Worm (Caenorhabditis elegans): Measurements from ENCODE around the gene lgx-1.
A peak's percentile ranks its signal among the peaks of the same experiment; 100 is the strongest.

The lgx-1 gene

ce11 chrX:5485284-5485927 is 52.9 kb downstream of the lgx-1 start (continued):
- no peak for TF ChIP-seq F55B11.4 (tag; optimal IDR thresholded peaks at IDR 0.05; ENCODE audit: borderline replicate concordance, insufficient read depth)
- peak; percentile 53 for TF ChIP-seq pbrm-1 (GFP tag; IDR thresholded peaks at IDR 0.05)
- TF ChIP-seq snpc-4 (GFP tag; optimal IDR thresholded peaks at IDR 0.05) = peak; percentile 15
- peak in 3 of 4 experiments; percentile 5 to 56 (median 6) for TF ChIP-seq snpc-4 (tag; optimal IDR thresholded peaks at IDR 0.05)
- TF ChIP-seq B0261.1 (tag; optimal IDR thresholded peaks at IDR 0.05) = peak; percentile 78
- no peak for TF ChIP-seq B0035.1 (tag; optimal IDR thresholded peaks at IDR 0.05)
- TF ChIP-seq nhr-120 (GFP tag; IDR thresholded peaks at IDR 0.05) = no peak
- TF ChIP-seq hmg-1.2 (GFP tag; IDR thresholded peaks at IDR 0.05) = peak; percentile 41; the same call in 1 of the 2 replicates
- TF ChIP-seq B0019.2 (GFP tag; conservative IDR thresholded peaks at IDR 0.05) = no peak
- peak; percentile 9 for TF ChIP-seq lin-54 (GFP tag; optimal IDR thresholded peaks at IDR 0.05)
- TF ChIP-seq F49E8.2 (tag; optimal IDR thresholded peaks at IDR 0.05; ENCODE audit: insufficient read depth) = no peak
- peak in 1 of 2 experiments; percentile 13 for TF ChIP-seq rec-8 (tag; optimal IDR thresholded peaks at IDR 0.05)
- TF ChIP-seq him-1 (tag; optimal IDR thresholded peaks at IDR 0.05) = peak; percentile 68
- TF ChIP-seq ceh-100 (GFP tag; IDR thresholded peaks at IDR 0.05) = no peak
- no peak for TF ChIP-seq lin-35 (GFP tag; optimal IDR thresholded peaks at IDR 0.05)
- no peak for TF ChIP-seq unc-130 (GFP tag; optimal IDR thresholded peaks at IDR 0.05)
- no peak for TF ChIP-seq attf-3 (GFP tag; conservative IDR thresholded peaks at IDR 0.05)
- TF ChIP-seq nfyb-1 (GFP tag; IDR thresholded peaks at IDR 0.05) = no peak
- no peak for TF ChIP-seq egl-44 (GFP tag; IDR thresholded peaks at IDR 0.05)
- peak; percentile 77 for TF ChIP-seq rpc-1 (optimal IDR thresholded peaks at IDR 0.05)
- peak; percentile 87 for TF ChIP-seq rpc-1 (tag; optimal IDR thresholded peaks at IDR 0.05)
- TF ChIP-seq snpc-3.4 (tag; optimal IDR thresholded peaks at IDR 0.05) = peak; percentile 63
- no peak for TF ChIP-seq Y53G8AR.9 (GFP tag; conservative IDR thresholded peaks at IDR 0.05)
- no peak for TF ChIP-seq madf-6 (GFP tag; IDR thresholded peaks at IDR 0.05)
- TF ChIP-seq let-607 (tag; optimal IDR thresholded peaks at IDR 0.05) = peak in 1 of 2 experiments; percentile 17
- TF ChIP-seq T07F8.4 (tag; optimal IDR thresholded peaks at IDR 0.05) = no peak
- peak; percentile 83 for TF ChIP-seq lin-26 (GFP tag; IDR thresholded peaks at IDR 0.05)

ce11 chrX:5479876-5480580 is 58.3 kb downstream of the lgx-1 start:
- TF ChIP-seq F23B12.7 (tag; optimal IDR thresholded peaks at IDR 0.05; ENCODE audit: insufficient read depth) (no peak), unc-62 (GFP tag; optimal IDR thresholded peaks at IDR 0.05) (no peak), nhr-90 (tag; optimal IDR thresholded peaks at IDR 0.05) (no peak), die-1 (tag; optimal IDR thresholded peaks at IDR 0.05) (no peak), F55B11.4 (tag; optimal IDR thresholded peaks at IDR 0.05; ENCODE audit: borderline replicate concordance, insufficient read depth) (no peak), zfh-2 (GFP tag; conservative IDR thresholded peaks at IDR 0.05) (peak; percentile 70; the same call in 1 of the 2 replicates), tlf-1 (GFP tag; optimal IDR thresholded peaks at IDR 0.05) (no peak), snpc-4 (GFP tag; optimal IDR thresholded peaks at IDR 0.05) (no peak), snpc-4 (tag; optimal IDR thresholded peaks at IDR 0.05) (peak in 1 of 4 experiments; percentile 18), dox-1 (GFP tag; IDR thresholded peaks at IDR 0.05) (peak; percentile 18; the same call in 1 of the 2 replicates), mel-28 (tag; optimal IDR thresholded peaks at IDR 0.05; ENCODE audit: borderline replicate concordance) (no peak), egrh-3 (GFP tag; IDR thresholded peaks at IDR 0.05) (no peak), C17E4.6 (GFP tag; IDR thresholded peaks at IDR 0.05) (no peak), K12H6.12 (tag; optimal IDR thresholded peaks at IDR 0.05) (no peak), ccch-3 (GFP tag; optimal IDR thresholded peaks at IDR 0.05) (no peak), repo-1 (tag; optimal IDR thresholded peaks at IDR 0.05) (no peak), let-526 (GFP tag; IDR thresholded peaks at IDR 0.05) (no peak), ceh-100 (GFP tag; IDR thresholded peaks at IDR 0.05) (no peak), cebp-1 (GFP tag; IDR thresholded peaks at IDR 0.05) (0 out of 2 replicates have a peak, but pooled peaks have one; percentile 12), cebp-1 (tag; optimal IDR thresholded peaks at IDR 0.05) (no peak), nhr-80 (tag; optimal IDR thresholded peaks at IDR 0.05) (peak; percentile 65)
